Fruit fly (Drosophila melanogaster) whole organism, embryonic: ENCODE data around the gene Iru.

ENCODE experiments used
- Atf3 ChIP-seq: fragments of 200-800 bp; sonication (Bioruptor generic); optimal IDR thresholded peaks from 3 replicates; lab custom pipeline; 2016; ENCODE audit warnings: missing biosample characterization, missing genetic modification characterization
- BtbVII ChIP-seq: fragments of 200-800 bp; sonication (Bioruptor generic); optimal IDR thresholded peaks from 3 replicates; lab custom pipeline; 2017; ENCODE audit warnings: missing biosample characterization, mild to moderate bottlenecking, missing genetic modification characterization
- CG10147 ChIP-seq: fragments of 200-800 bp; sonication (Bioruptor generic); optimal IDR thresholded peaks from 2 replicates; lab custom pipeline; 2019; ENCODE audit warnings: missing biosample characterization, mild to moderate bottlenecking, missing genetic modification characterization, moderate library complexity
- CG11504 ChIP-seq: fragments of 200-800 bp; sonication (Bioruptor generic); optimal IDR thresholded peaks from 3 replicates; lab custom pipeline; 2019; ENCODE audit warnings: missing biosample characterization, mild to moderate bottlenecking, missing genetic modification characterization, moderate library complexity
- CG12391 ChIP-seq: fragments of 200-800 bp; sonication (Bioruptor generic); optimal IDR thresholded peaks from 3 replicates; lab custom pipeline; 2018; ENCODE audit warnings: missing biosample characterization, mild to moderate bottlenecking, missing genetic modification characterization, moderate library complexity
- CG14667 ChIP-seq: fragments of 200-800 bp; sonication (Bioruptor generic); IDR thresholded peaks from 2 replicates; pipeline ENCODE4 v1.3.6; 2022; ENCODE audit warnings: missing biosample characterization, missing genetic modification characterization
- CG15479 ChIP-seq: fragments of 200-800 bp; sonication (Bioruptor generic); optimal IDR thresholded peaks from 3 replicates; lab custom pipeline; 2019; ENCODE audit warnings: missing biosample characterization, mild to moderate bottlenecking, missing genetic modification characterization, moderate library complexity
- CG16863 ChIP-seq: fragments of 200-800 bp; sonication (Bioruptor generic); optimal IDR thresholded peaks from 3 replicates; lab custom pipeline; 2016; ENCODE audit warnings: missing biosample characterization, missing genetic modification characterization
- CG17385 ChIP-seq: fragments of 200-800 bp; sonication (Bioruptor generic); optimal IDR thresholded peaks from 3 replicates; lab custom pipeline; 2018; ENCODE audit warnings: missing biosample characterization, mild to moderate bottlenecking, missing genetic modification characterization
- CG18011 ChIP-seq: fragments of 200-800 bp; sonication (Bioruptor generic); optimal IDR thresholded peaks from 2 replicates; lab custom pipeline; 2017; ENCODE audit warnings: missing biosample characterization, missing genetic modification characterization, mild to moderate bottlenecking, moderate library complexity, missing genotype
- CG18476 ChIP-seq: fragments of 200-800 bp; sonication (Bioruptor generic); optimal IDR thresholded peaks from 2 replicates; lab custom pipeline; 2016; ENCODE audit warnings: missing biosample characterization, mild to moderate bottlenecking, missing genetic modification characterization
- CG2199 ChIP-seq: fragments of 200-800 bp; sonication (Bioruptor generic); IDR thresholded peaks from 3 replicates; pipeline ENCODE4 v1.3.6; 2022; ENCODE audit warnings: missing biosample characterization, missing genetic modification characterization
- CG2712 ChIP-seq: fragments of 200-800 bp; optimal IDR thresholded peaks from 3 replicates; lab custom pipeline; 2019; ENCODE audit warnings: missing biosample characterization, mild to moderate bottlenecking, missing genetic modification characterization, moderate library complexity
- CG2875 ChIP-seq: fragments of 200-800 bp; sonication (Bioruptor generic); optimal IDR thresholded peaks from 2 replicates; lab custom pipeline; 2017; ENCODE audit warnings: missing biosample characterization, mild to moderate bottlenecking, missing genetic modification characterization, missing genetic modification reagents
- CG31441 ChIP-seq: fragments of 200-800 bp; sonication (Bioruptor generic); IDR thresholded peaks from 2 replicates; pipeline ENCODE4 v1.3.6; 2022; ENCODE audit warnings: missing biosample characterization, missing genetic modification characterization
- CG4404 ChIP-seq: fragments of 200-800 bp; sonication (Bioruptor generic); IDR thresholded peaks from 2 replicates; pipeline ENCODE4 v1.3.6; 2022; ENCODE audit warnings: missing biosample characterization, missing genetic modification characterization
- CG7928 ChIP-seq: fragments of 200-800 bp; sonication (Bioruptor generic); optimal IDR thresholded peaks from 2 replicates; lab custom pipeline; 2017; ENCODE audit warnings: missing biosample characterization, mild to moderate bottlenecking, missing genetic modification characterization
- CG9215 ChIP-seq: fragments of 200-800 bp; sonication (Bioruptor generic); IDR thresholded peaks from 2 replicates; pipeline ENCODE4 v1.3.6; 2022; ENCODE audit warnings: missing biosample characterization, missing genetic modification characterization
- CTCF ChIP-seq: fragments of 200-800 bp; sonication (Bioruptor generic); optimal IDR thresholded peaks from 2 replicates; lab custom pipeline; 2017; ENCODE audit warnings: missing biosample characterization, mild to moderate bottlenecking, missing genetic modification characterization, moderate library complexity
- CoRest ChIP-seq: fragments of 200-800 bp; sonication (Bioruptor generic); optimal IDR thresholded peaks from 3 replicates; lab custom pipeline; 2018; ENCODE audit warnings: missing biosample characterization, mild to moderate bottlenecking, missing genetic modification characterization, moderate library complexity
- Gsc ChIP-seq: fragments of 200-800 bp; sonication (Bioruptor generic); IDR thresholded peaks from 2 replicates; pipeline ENCODE4 v1.3.6; 2022; ENCODE audit warnings: missing biosample characterization, missing genetic modification characterization
- Gug ChIP-seq: fragments of 200-800 bp; sonication (Bioruptor generic); IDR thresholded peaks from 4 replicates; pipeline ENCODE4 v1.3.6; 2022; ENCODE audit warnings: missing biosample characterization, missing genetic modification characterization
- HHEX ChIP-seq: fragments of 200-800 bp; sonication (Bioruptor generic); optimal IDR thresholded peaks from 3 replicates; lab custom pipeline; 2017; ENCODE audit warnings: missing biosample characterization, mild to moderate bottlenecking, missing genetic modification characterization, missing genetic modification reagents
- HLH3B ChIP-seq: fragments of 200-800 bp; sonication (Bioruptor generic); IDR thresholded peaks from 2 replicates; pipeline ENCODE4 v1.3.6; 2022; ENCODE audit warnings: missing biosample characterization, missing genetic modification characterization
- HLH4C ChIP-seq: fragments of 200-800 bp; sonication (Bioruptor generic); IDR thresholded peaks from 3 replicates; pipeline ENCODE4 v1.3.6; 2022; ENCODE audit warnings: missing biosample characterization, missing genetic modification characterization; ENCODE audit not compliant: partially characterized antibody
- HLHmδ ChIP-seq: fragments of 200-800 bp; sonication (Bioruptor generic); optimal IDR thresholded peaks from 2 replicates; lab custom pipeline; 2018; ENCODE audit warnings: missing biosample characterization, mild to moderate bottlenecking, missing genetic modification characterization, moderate library complexity
- NFAT ChIP-seq: fragments of 200-800 bp; sonication (Bioruptor generic); IDR thresholded peaks from 2 replicates; pipeline ENCODE4 v1.3.6; 2022; ENCODE audit warnings: missing biosample characterization, missing genetic modification characterization
- Opbp ChIP-seq: fragments of 200-800 bp; sonication (Bioruptor generic); IDR thresholded peaks from 3 replicates; pipeline ENCODE4 v1.3.6; 2022; ENCODE audit warnings: missing biosample characterization, missing genetic modification characterization; ENCODE audit not compliant: partially characterized antibody
- Ssrp ChIP-seq: fragments of 200-800 bp; sonication (Bioruptor generic); optimal IDR thresholded peaks from 2 replicates; lab custom pipeline; 2018; ENCODE audit warnings: missing biosample characterization, mild to moderate bottlenecking, missing genetic modification characterization, moderate library complexity
- Xrp1 ChIP-seq: fragments of 200-800 bp; sonication (Bioruptor generic); IDR thresholded peaks from 2 replicates; pipeline ENCODE4 v1.3.6; 2022; ENCODE audit warnings: missing biosample characterization, missing genetic modification characterization
- ac ChIP-seq: fragments of 200-800 bp; sonication (Bioruptor generic); optimal IDR thresholded peaks from 3 replicates; lab custom pipeline; 2017; ENCODE audit warnings: missing biosample characterization, mild to moderate bottlenecking, missing genetic modification characterization
- croc ChIP-seq: fragments of 200-800 bp; sonication (Bioruptor generic); conservative IDR thresholded peaks from 3 replicates; pipeline ENCODE4 v1.3.6; 2022; ENCODE audit warnings: missing biosample characterization, missing genetic modification characterization
- ewg ChIP-seq: fragments of 200-800 bp; sonication (Bioruptor generic); optimal IDR thresholded peaks from 3 replicates; lab custom pipeline; 2017; ENCODE audit warnings: mild to moderate bottlenecking, missing biosample characterization, missing genetic modification reagents, missing genetic modification characterization
- fd102C ChIP-seq: fragments of 200-800 bp; sonication (Bioruptor generic); optimal IDR thresholded peaks from 2 replicates; lab custom pipeline; 2018; ENCODE audit warnings: missing biosample characterization, mild to moderate bottlenecking, missing genetic modification characterization, moderate library complexity
- ftz-f1 ChIP-seq: fragments of 200-800 bp; sonication (Bioruptor generic); optimal IDR thresholded peaks from 2 replicates; lab custom pipeline; 2016; ENCODE audit warnings: missing biosample characterization, missing genetic modification characterization
- insv ChIP-seq, 2 experiments: fragments of 200-800 bp; sonication (Bioruptor generic); optimal IDR thresholded peaks; 3 replicates each; lab custom pipeline; 2016 to 2018; ENCODE audit warnings: missing biosample characterization in 2 of 2, missing genetic modification characterization in 2 of 2
- kay ChIP-seq: fragments of 200-800 bp; sonication (Bioruptor generic); optimal IDR thresholded peaks from 2 replicates; lab custom pipeline; 2016; ENCODE audit warnings: missing biosample characterization, missing genetic modification characterization
- lov ChIP-seq, 2 experiments: fragments of 200-800 bp in 1 of 2; fragments of >200 bp in 1 of 2; sonication (Bioruptor generic) in 1 of 2; IDR thresholded peaks in 1 of 2; optimal IDR thresholded peaks in 1 of 2; 2 replicates in 1 of 2; 3 replicates in 1 of 2; pipeline versions ENCODE4 v1.3.6 to Lab custom; 2017 to 2022; ENCODE audit warnings: missing biosample characterization in 1 of 2, missing genetic modification characterization in 1 of 2
- pan ChIP-seq, 4 experiments: fragments of >200 bp in 3 of 4; fragments of 200-800 bp in 1 of 4; sonication (Bioruptor generic) in 1 of 4; optimal IDR thresholded peaks in 3 of 4; IDR thresholded peaks in 1 of 4; 2 replicates each; pipeline versions ENCODE4 v1.3.6 to Lab custom; 2017 to 2022; ENCODE audit warnings: missing biosample characterization in 2 of 4, missing genetic modification characterization in 2 of 4, mixed read lengths in 1 of 4
- peb ChIP-seq: fragments of 200-800 bp; sonication (Bioruptor generic); IDR thresholded peaks from 2 replicates; pipeline ENCODE4 v1.3.6; 2022; ENCODE audit warnings: missing biosample characterization, missing genetic modification characterization
- pzg ChIP-seq: fragments of 200-800 bp; sonication (Bioruptor generic); optimal IDR thresholded peaks from 3 replicates; lab custom pipeline; 2018; ENCODE audit warnings: missing biosample characterization, mild to moderate bottlenecking, missing genetic modification characterization, moderate library complexity
- shn ChIP-seq: fragments of 200-800 bp; sonication (Bioruptor generic); optimal IDR thresholded peaks from 3 replicates; lab custom pipeline; 2016; ENCODE audit warnings: missing biosample characterization, missing genetic modification characterization
- slp2 ChIP-seq: fragments of 200-800 bp; sonication (Bioruptor generic); optimal IDR thresholded peaks from 2 replicates; lab custom pipeline; 2016; ENCODE audit warnings: missing biosample characterization, missing genetic modification characterization
- stwl ChIP-seq: fragments of 200-800 bp; sonication (Bioruptor generic); optimal IDR thresholded peaks from 3 replicates; lab custom pipeline; 2018; ENCODE audit warnings: missing biosample characterization, mild to moderate bottlenecking, missing genetic modification characterization, moderate library complexity
- tgo ChIP-seq: fragments of 200-800 bp; sonication (Bioruptor generic); IDR thresholded peaks from 3 replicates; pipeline ENCODE4 v1.3.6; 2022; ENCODE audit warnings: missing biosample characterization, missing genetic modification characterization
- tin ChIP-seq: fragments of 200-800 bp; sonication (Bioruptor generic); optimal IDR thresholded peaks from 3 replicates; lab custom pipeline; 2016; ENCODE audit warnings: missing biosample characterization, missing genetic modification characterization
- tup ChIP-seq: fragments of 200-800 bp; sonication (Bioruptor generic); optimal IDR thresholded peaks from 2 replicates; lab custom pipeline; 2016; ENCODE audit warnings: missing biosample characterization, mild to moderate bottlenecking, missing genetic modification characterization, moderate library complexity
- tx ChIP-seq: fragments of 200-800 bp; sonication (Bioruptor generic); optimal IDR thresholded peaks from 2 replicates; lab custom pipeline; 2016; ENCODE audit warnings: missing biosample characterization, missing genetic modification characterization
- wdn ChIP-seq: fragments of 200-800 bp; sonication (Bioruptor generic); IDR thresholded peaks from 2 replicates; pipeline ENCODE4 v1.3.6; 2022; ENCODE audit warnings: missing biosample characterization, missing genetic modification characterization

Iru gene

DNA sequence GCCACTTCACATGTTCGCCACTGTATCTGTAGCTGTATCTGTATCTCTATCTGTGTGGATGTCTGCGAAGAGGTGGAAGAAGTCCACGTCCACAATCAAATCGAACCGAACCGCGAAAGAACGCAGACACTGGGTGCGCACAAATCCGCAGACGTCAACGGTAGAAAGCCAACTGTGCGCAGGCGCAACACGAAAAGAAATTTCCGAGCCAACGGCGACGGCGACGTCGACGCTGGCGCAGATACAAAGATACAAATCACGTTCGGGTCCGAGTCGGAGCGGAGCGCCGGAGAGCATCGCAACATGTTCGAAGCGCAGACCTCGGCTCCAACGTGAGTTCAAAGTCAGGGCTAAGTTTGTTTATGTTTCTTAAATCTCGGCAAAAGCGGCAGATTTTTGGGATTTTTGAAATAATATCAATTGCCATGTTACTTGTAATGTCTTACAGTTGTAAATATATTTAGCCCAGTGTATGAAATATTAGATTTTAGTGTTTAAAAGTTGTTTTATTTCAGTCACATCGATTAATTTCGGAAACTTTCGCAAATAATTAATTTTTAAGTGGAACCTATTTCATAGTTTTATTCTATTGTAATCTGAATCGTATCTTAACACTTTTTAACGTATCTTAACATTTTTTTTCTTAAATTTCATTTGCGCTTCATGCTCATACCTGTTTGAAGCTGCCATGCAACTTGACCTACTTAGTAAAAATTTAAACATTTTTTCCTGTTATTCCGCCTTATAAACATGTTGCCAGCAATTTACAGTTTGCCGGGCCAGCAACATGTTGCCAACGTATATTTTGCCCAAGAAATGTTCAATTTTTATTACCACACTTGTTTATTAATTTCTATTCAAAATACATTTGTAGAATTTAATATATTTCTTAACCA, 43.1 kb upstream of the Iru start, which contains the start of gene ich (continued):
- no peak for TF ChIP-seq CG31441 (GFP tag; lab: Robert Waterston, UW)
- no peak for TF ChIP-seq BtbVII (GFP tag; lab: Kevin White, UChicago)
- TF ChIP-seq HLHmδ (GFP tag; lab: Kevin White, UChicago), result peak; percentile 43
- TF ChIP-seq insv (GFP tag; optimal IDR thresholded peaks at IDR 0.05; lab: Kevin White, UChicago), result no peak
- no peak for TF ChIP-seq croc (GFP tag; lab: Robert Waterston, UW)
- no peak for TF ChIP-seq HLH3B (GFP tag; lab: Robert Waterston, UW)
- TF ChIP-seq stwl (tag; lab: Kevin White, UChicago), result peak; percentile 6
- TF ChIP-seq ac (GFP tag; lab: Kevin White, UChicago), result peak; percentile 6
- no peak for TF ChIP-seq fd102C (GFP tag; lab: Kevin White, UChicago)
- TF ChIP-seq CG18476, result no peak
- peak; percentile 97 for TF ChIP-seq CG11504
- TF ChIP-seq Opbp (GFP tag; lab: Robert Waterston, UW), result no peak
- TF ChIP-seq HHEX (GFP tag; lab: Kevin White, UChicago), result no peak
- TF ChIP-seq NFAT, result no peak
- TF ChIP-seq wdn (GFP tag; lab: Robert Waterston, UW), result no peak
- TF ChIP-seq CG18011, result no peak
- no peak for TF ChIP-seq CoRest
- TF ChIP-seq CG2199, result peak; percentile 77; the same call in 1 of the 3 replicates
- TF ChIP-seq CG9215 (GFP tag; lab: Robert Waterston, UW), result no peak
- no peak for TF ChIP-seq shn (GFP tag; lab: Kevin White, UChicago)
- no peak for TF ChIP-seq CG14667 (GFP tag; lab: Robert Waterston, UW)
- no peak for TF ChIP-seq Atf3 (GFP tag; lab: Kevin White, UChicago)
- TF ChIP-seq kay (GFP tag; lab: Kevin White, UChicago), result no peak
- TF ChIP-seq CG7928, result no peak
- TF ChIP-seq tgo (GFP tag; lab: Robert Waterston, UW), result no peak
- TF ChIP-seq Ssrp (tag; lab: Kevin White, UChicago), result no peak
- no peak for TF ChIP-seq CG10147 (GFP tag; lab: Kevin White, UChicago)
- TF ChIP-seq pzg (GFP tag; lab: Kevin White, UChicago), result no peak
- no peak for TF ChIP-seq tx
- no peak for TF ChIP-seq slp2 (GFP tag; lab: Kevin White, UChicago)
- TF ChIP-seq HLH4C (GFP tag; lab: Robert Waterston, UW), result no peak
- TF ChIP-seq pan (optimal IDR thresholded peaks at IDR 0.05; lab: Kevin White, UChicago), result no peak
- no peak for TF ChIP-seq pan (GFP tag; optimal IDR thresholded peaks at IDR 0.05 in 1 of 2, IDR thresholded peaks at IDR 0.05 in 1 of 2)
- TF ChIP-seq ftz-f1, result no peak
- no peak for TF ChIP-seq CG2875 (GFP tag; lab: Kevin White, UChicago)
- TF ChIP-seq CG12391 (tag; lab: Kevin White, UChicago), result no peak
- TF ChIP-seq Xrp1 (GFP tag; lab: Robert Waterston, UW), result no peak
- no peak for TF ChIP-seq CTCF (GFP tag; lab: Kevin White, UChicago)
- TF ChIP-seq Gsc (GFP tag; lab: Robert Waterston, UW), result no peak
- TF ChIP-seq tin (GFP tag; lab: Kevin White, UChicago), result no peak
- no peak for TF ChIP-seq tup (GFP tag; lab: Kevin White, UChicago)
- TF ChIP-seq CG17385 (GFP tag; lab: Kevin White, UChicago), result no peak
- no peak for TF ChIP-seq lov (optimal IDR thresholded peaks at IDR 0.05; lab: Kevin White, UChicago)
- no peak for TF ChIP-seq lov (GFP tag; IDR thresholded peaks at IDR 0.05; lab: Robert Waterston, UW)
- TF ChIP-seq CG4404 (GFP tag; lab: Robert Waterston, UW), result no peak
- TF ChIP-seq CG16863 (GFP tag; lab: Kevin White, UChicago), result no peak
- TF ChIP-seq peb (GFP tag; lab: Robert Waterston, UW), result no peak
- TF ChIP-seq Gug (GFP tag; lab: Robert Waterston, UW), result no peak
- TF ChIP-seq ewg (GFP tag; lab: Kevin White, UChicago), result peak; percentile 34
- peak; percentile 77 for TF ChIP-seq CG15479
- TF ChIP-seq CG2712, result no peak
